Fruit fly (Drosophila melanogaster) whole organism, embryonic: ENCODE measurements around the gene CG8326.

Experiments
- ATbp ChIP-seq: fragments of 200-800 bp; sonication (Bioruptor generic); optimal IDR thresholded peaks from 2 replicates; lab custom pipeline; 2017; ENCODE audit warnings: missing biosample characterization, mild to moderate bottlenecking, missing genetic modification characterization, missing genetic modification reagents
- Adf1 ChIP-seq: fragments of 200-800 bp; sonication (Bioruptor generic); IDR thresholded peaks from 2 replicates; pipeline ENCODE4 v1.3.6; 2022; ENCODE audit warnings: missing biosample characterization, missing genetic modification characterization
- B-H1 ChIP-seq: fragments of 200-800 bp; sonication (Bioruptor generic); IDR thresholded peaks from 3 replicates; pipeline ENCODE4 v1.3.6; 2022; ENCODE audit warnings: missing biosample characterization, missing genetic modification characterization
- Blimp-1 ChIP-seq: fragments of 200-800 bp; sonication (Bioruptor generic); optimal IDR thresholded peaks from 3 replicates; lab custom pipeline; 2018; ENCODE audit warnings: missing biosample characterization, missing genetic modification characterization, mild to moderate bottlenecking, moderate library complexity, missing genetic modification reagents
- CG10147 ChIP-seq: fragments of 200-800 bp; sonication (Bioruptor generic); optimal IDR thresholded peaks from 2 replicates; lab custom pipeline; 2019; ENCODE audit warnings: missing biosample characterization, mild to moderate bottlenecking, missing genetic modification characterization, moderate library complexity
- CG1024 ChIP-seq: fragments of 200-800 bp; sonication (Bioruptor generic); IDR thresholded peaks from 2 replicates; pipeline ENCODE4 v1.3.6; 2022; ENCODE audit warnings: missing biosample characterization, missing genetic modification characterization
- CG11696 ChIP-seq: fragments of 200-800 bp; sonication (Bioruptor generic); IDR thresholded peaks from 2 replicates; pipeline ENCODE4 v1.3.6; 2022; ENCODE audit warnings: missing biosample characterization, missing genetic modification characterization
- CG14860 ChIP-seq: fragments of 200-800 bp; sonication (Bioruptor generic); IDR thresholded peaks from 3 replicates; pipeline ENCODE4 v1.3.6; 2022; ENCODE audit warnings: missing biosample characterization, missing genetic modification characterization; ENCODE audit not compliant: partially characterized antibody
- CG1603 ChIP-seq: fragments of 200-800 bp; sonication (Bioruptor generic); optimal IDR thresholded peaks from 2 replicates; lab custom pipeline; 2019; ENCODE audit warnings: missing biosample characterization, mild to moderate bottlenecking, missing genetic modification characterization, moderate library complexity
- CG17385 ChIP-seq: fragments of 200-800 bp; sonication (Bioruptor generic); optimal IDR thresholded peaks from 3 replicates; lab custom pipeline; 2018; ENCODE audit warnings: missing biosample characterization, mild to moderate bottlenecking, missing genetic modification characterization
- CG17912 ChIP-seq: fragments of 200-800 bp; sonication (Bioruptor generic); optimal IDR thresholded peaks from 2 replicates; lab custom pipeline; 2018; ENCODE audit warnings: missing biosample characterization, mild to moderate bottlenecking, missing genetic modification characterization
- CG18262 ChIP-seq: fragments of 200-800 bp; optimal IDR thresholded peaks from 3 replicates; lab custom pipeline; 2019; ENCODE audit warnings: missing biosample characterization, mild to moderate bottlenecking, missing genetic modification characterization, moderate library complexity
- CG2116 ChIP-seq: fragments of 200-800 bp; sonication (Bioruptor generic); optimal IDR thresholded peaks from 3 replicates; lab custom pipeline; 2018; ENCODE audit warnings: missing biosample characterization, mild to moderate bottlenecking, missing genetic modification characterization
- CG31224 ChIP-seq: fragments of 200-800 bp; sonication (Bioruptor generic); IDR thresholded peaks from 2 replicates; pipeline ENCODE4 v1.3.6; 2022; ENCODE audit warnings: missing biosample characterization, missing genetic modification characterization
- CG3995 ChIP-seq: fragments of 200-800 bp; sonication (Bioruptor generic); optimal IDR thresholded peaks from 3 replicates; lab custom pipeline; 2016; ENCODE audit warnings: missing biosample characterization, missing genetic modification characterization
- CG4424 ChIP-seq: fragments of 200-800 bp; sonication (Bioruptor generic); optimal IDR thresholded peaks from 3 replicates; lab custom pipeline; 2016; ENCODE audit warnings: missing biosample characterization, missing genetic modification characterization
- CG5953 ChIP-seq: fragments of 200-800 bp; sonication (Bioruptor generic); IDR thresholded peaks from 2 replicates; pipeline ENCODE4 v1.3.6; 2022; ENCODE audit warnings: missing biosample characterization, missing genetic modification characterization
- CG8388 ChIP-seq: fragments of 200-800 bp; sonication (Bioruptor generic); optimal IDR thresholded peaks from 2 replicates; lab custom pipeline; 2019; ENCODE audit warnings: missing biosample characterization, mild to moderate bottlenecking, missing genetic modification characterization, moderate library complexity
- CG9727 ChIP-seq: fragments of 200-800 bp; sonication (Bioruptor generic); optimal IDR thresholded peaks from 3 replicates; lab custom pipeline; 2017; ENCODE audit warnings: missing biosample characterization, mild to moderate bottlenecking, missing genetic modification characterization
- CG9817 ChIP-seq: fragments of 200-800 bp; sonication (Bioruptor generic); optimal IDR thresholded peaks from 2 replicates; lab custom pipeline; 2018; ENCODE audit warnings: missing biosample characterization, mild to moderate bottlenecking, missing genetic modification characterization, moderate library complexity
- Camta ChIP-seq: fragments of 200-800 bp; sonication (Bioruptor generic); optimal IDR thresholded peaks from 2 replicates; lab custom pipeline; 2016; ENCODE audit warnings: missing biosample characterization, missing genetic modification characterization
- D ChIP-seq, 2 experiments: fragments of 200-800 bp in 1 of 2; fragments of >200 bp in 1 of 2; sonication (Bioruptor generic) in 1 of 2; optimal IDR thresholded peaks; 2 replicates in 1 of 2; 3 replicates in 1 of 2; lab custom pipeline; 2017; ENCODE audit warnings: mild to moderate bottlenecking in 1 of 2, missing biosample characterization in 1 of 2, missing genetic modification characterization in 1 of 2, missing genetic modification reagents in 1 of 2
- D19A ChIP-seq: fragments of 200-800 bp; optimal IDR thresholded peaks from 3 replicates; lab custom pipeline; 2019; ENCODE audit warnings: missing biosample characterization, mild to moderate bottlenecking, missing genetic modification characterization, moderate library complexity
- Dek ChIP-seq: fragments of 200-800 bp; sonication (Bioruptor generic); optimal IDR thresholded peaks from 3 replicates; lab custom pipeline; 2019; ENCODE audit warnings: missing biosample characterization, mild to moderate bottlenecking, missing genetic modification characterization, moderate library complexity
- Dref ChIP-seq: fragments of 200-800 bp; sonication (Bioruptor generic); IDR thresholded peaks from 2 replicates; pipeline ENCODE4 v1.3.6; 2022; ENCODE audit warnings: missing biosample characterization, missing genetic modification characterization
- Drgx ChIP-seq: fragments of 200-800 bp; sonication (Bioruptor generic); IDR thresholded peaks from 2 replicates; pipeline ENCODE4 v1.3.6; 2022; ENCODE audit warnings: missing biosample characterization, missing genetic modification characterization
- Hand ChIP-seq: fragments of 200-800 bp; sonication (Bioruptor generic); optimal IDR thresholded peaks from 2 replicates; lab custom pipeline; 2017; ENCODE audit warnings: mild to moderate bottlenecking, missing biosample characterization, missing genetic modification reagents, missing genetic modification characterization
- Hr51 ChIP-seq, 2 experiments: fragments of 200-800 bp; sonication (Bioruptor generic); optimal IDR thresholded peaks; 2 replicates in 1 of 2; 3 replicates in 1 of 2; lab custom pipeline; 2016 to 2018; ENCODE audit warnings: missing biosample characterization in 2 of 2, missing genetic modification characterization in 2 of 2, mild to moderate bottlenecking in 1 of 2, moderate library complexity in 1 of 2
- Hsf ChIP-seq: fragments of 200-800 bp; sonication (Bioruptor generic); optimal IDR thresholded peaks from 3 replicates; lab custom pipeline; 2016; ENCODE audit warnings: missing biosample characterization, missing genetic modification characterization
- Optix ChIP-seq: fragments of 200-800 bp; sonication (Bioruptor generic); IDR thresholded peaks from 3 replicates; pipeline ENCODE4 v1.3.6; 2022; ENCODE audit warnings: missing biosample characterization, missing genetic modification characterization
- Xrp1 ChIP-seq: fragments of 200-800 bp; sonication (Bioruptor generic); IDR thresholded peaks from 2 replicates; pipeline ENCODE4 v1.3.6; 2022; ENCODE audit warnings: missing biosample characterization, missing genetic modification characterization
- ac ChIP-seq: fragments of 200-800 bp; sonication (Bioruptor generic); optimal IDR thresholded peaks from 3 replicates; lab custom pipeline; 2017; ENCODE audit warnings: missing biosample characterization, mild to moderate bottlenecking, missing genetic modification characterization
- ap ChIP-seq: fragments of 200-800 bp; sonication (Bioruptor generic); IDR thresholded peaks from 2 replicates; pipeline ENCODE4 v1.3.6; 2022; ENCODE audit warnings: missing biosample characterization, missing genetic modification characterization
- ara ChIP-seq: fragments of 200-800 bp; sonication (Bioruptor generic); IDR thresholded peaks from 2 replicates; pipeline ENCODE4 v1.3.6; 2022; ENCODE audit warnings: missing biosample characterization, missing genetic modification characterization
- az2 ChIP-seq: fragments of 200-800 bp; sonication (Bioruptor generic); optimal IDR thresholded peaks from 3 replicates; lab custom pipeline; 2016; ENCODE audit warnings: missing biosample characterization, missing genetic modification characterization
- chn ChIP-seq: fragments of 200-800 bp; sonication (Bioruptor generic); optimal IDR thresholded peaks from 2 replicates; lab custom pipeline; 2016; ENCODE audit warnings: missing biosample characterization, missing genetic modification characterization
- dysf ChIP-seq: fragments of 200-800 bp; sonication (Bioruptor generic); IDR thresholded peaks from 3 replicates; pipeline ENCODE4 v1.3.6; 2022; ENCODE audit warnings: missing biosample characterization, missing genetic modification characterization
- ewg ChIP-seq: fragments of 200-800 bp; sonication (Bioruptor generic); optimal IDR thresholded peaks from 3 replicates; lab custom pipeline; 2017; ENCODE audit warnings: mild to moderate bottlenecking, missing biosample characterization, missing genetic modification reagents, missing genetic modification characterization
- fd64A ChIP-seq: fragments of 200-800 bp; sonication (Bioruptor generic); optimal IDR thresholded peaks from 3 replicates; lab custom pipeline; 2018; ENCODE audit warnings: missing biosample characterization, mild to moderate bottlenecking, missing genetic modification characterization
- gro ChIP-seq: fragments of 200-800 bp; sonication (Bioruptor generic); optimal IDR thresholded peaks from 2 replicates; lab custom pipeline; 2016; ENCODE audit warnings: missing biosample characterization, missing genetic modification characterization
- inv ChIP-seq: fragments of 200-800 bp; sonication (Bioruptor generic); IDR thresholded peaks from 2 replicates; pipeline ENCODE4 v1.3.6; 2022; ENCODE audit warnings: missing biosample characterization, missing genetic modification characterization; ENCODE audit not compliant: partially characterized antibody
- mld ChIP-seq: fragments of 200-800 bp; sonication (Bioruptor generic); IDR thresholded peaks from 3 replicates; pipeline ENCODE4 v1.3.6; 2022; ENCODE audit warnings: missing biosample characterization, missing genetic modification characterization; ENCODE audit not compliant: partially characterized antibody
- sd ChIP-seq: fragments of 200-800 bp; sonication (Bioruptor generic); optimal IDR thresholded peaks from 3 replicates; lab custom pipeline; 2018; ENCODE audit warnings: missing biosample characterization, mild to moderate bottlenecking, missing genetic modification characterization, moderate library complexity
- slbo ChIP-seq: fragments of 200-800 bp; sonication (Bioruptor generic); IDR thresholded peaks from 2 replicates; pipeline ENCODE4 v1.3.6; 2022; ENCODE audit warnings: missing biosample characterization, missing genetic modification characterization
- slou ChIP-seq: fragments of 200-800 bp; sonication (Bioruptor generic); optimal IDR thresholded peaks from 3 replicates; lab custom pipeline; 2016; ENCODE audit warnings: missing biosample characterization, missing genetic modification characterization
- tup ChIP-seq: fragments of 200-800 bp; sonication (Bioruptor generic); optimal IDR thresholded peaks from 2 replicates; lab custom pipeline; 2016; ENCODE audit warnings: missing biosample characterization, mild to moderate bottlenecking, missing genetic modification characterization, moderate library complexity
- vnd ChIP-seq: fragments of 200-800 bp; sonication (Bioruptor generic); IDR thresholded peaks from 3 replicates; pipeline ENCODE4 v1.3.6; 2022; ENCODE audit warnings: missing biosample characterization, missing genetic modification characterization; ENCODE audit not compliant: partially characterized antibody
- zfh1 ChIP-seq: fragments of 200-800 bp; sonication (Bioruptor generic); IDR thresholded peaks from 3 replicates; pipeline ENCODE4 v1.3.6; 2022; ENCODE audit warnings: missing biosample characterization, missing genetic modification characterization
- zfh2 ChIP-seq: fragments of 200-800 bp; sonication (Bioruptor generic); optimal IDR thresholded peaks from 2 replicates; lab custom pipeline; 2016; ENCODE audit warnings: missing biosample characterization, missing genetic modification characterization

Gene CG8326

dm6 chrX:17581606-17582281, 47.5 kb downstream of the CG8326 start (continued):
- TF ChIP-seq CG5953 (GFP tag; lab: Robert Waterston, UW) (no peak), dysf (GFP tag; lab: Robert Waterston, UW) (no peak), zfh1 (GFP tag; lab: Robert Waterston, UW) (no peak), Adf1 (GFP tag; lab: Robert Waterston, UW) (no peak), inv (GFP tag; lab: Robert Waterston, UW) (no peak), CG10147 (GFP tag; lab: Kevin White, UChicago) (peak; percentile 26), CG9817 (tag; lab: Kevin White, UChicago) (no peak), ATbp (no peak), ac (GFP tag; lab: Kevin White, UChicago) (no peak), slou (GFP tag; lab: Kevin White, UChicago) (no peak), CG14860 (GFP tag; lab: Robert Waterston, UW) (no peak), CG9727 (peak; percentile 71), ap (GFP tag; lab: Robert Waterston, UW) (no peak), Hr51 (GFP tag; optimal IDR thresholded peaks at IDR 0.05; lab: Kevin White, UChicago) (no peak), ewg (no peak), CG31224 (no peak), B-H1 (GFP tag; lab: Robert Waterston, UW) (no peak), CG8388 (GFP tag; lab: Kevin White, UChicago) (peak; percentile 24), tup (GFP tag; lab: Kevin White, UChicago) (no peak), ara (no peak), CG2116 (GFP tag; lab: Kevin White, UChicago) (no peak), Camta (GFP tag; lab: Kevin White, UChicago) (no peak), Dek (no peak), sd (no peak), D (optimal IDR thresholded peaks at IDR 0.05; lab: Kevin White, UChicago) (no peak), D (GFP tag; optimal IDR thresholded peaks at IDR 0.05; lab: Kevin White, UChicago) (peak; percentile 44), CG11696 (GFP tag; lab: Robert Waterston, UW) (no peak), CG17385 (no peak), CG1603 (no peak), fd64A (GFP tag; lab: Kevin White, UChicago) (no peak), mld (GFP tag; lab: Robert Waterston, UW) (no peak), CG3995 (GFP tag; lab: Kevin White, UChicago) (no peak), Drgx (GFP tag; lab: Robert Waterston, UW) (no peak), Xrp1 (peak; percentile 42; the same call in 1 of the 2 replicates), CG4424 (peak; percentile 28), zfh2 (GFP tag; lab: Kevin White, UChicago) (no peak), Hand (GFP tag; lab: Kevin White, UChicago) (no peak), Dref (GFP tag; lab: Robert Waterston, UW) (no peak), Hsf (GFP tag; lab: Kevin White, UChicago) (no peak), vnd (GFP tag; lab: Robert Waterston, UW) (no peak), slbo (GFP tag; lab: Robert Waterston, UW) (0 out of 2 replicates have a peak, but pooled peaks have one; percentile 13), CG18262 (tag; lab: Kevin White, UChicago) (peak; percentile 77), D19A (peak; percentile 33), Blimp-1 (GFP tag; lab: Kevin White, UChicago) (peak; percentile 40), chn (GFP tag; lab: Kevin White, UChicago) (no peak), CG17912 (GFP tag; lab: Kevin White, UChicago) (no peak), Optix (no peak), CG1024 (no peak), az2 (GFP tag; lab: Kevin White, UChicago) (peak; percentile 9), gro (GFP tag; lab: Kevin White, UChicago) (no peak)
